Fruit fly (Drosophila melanogaster): ENCODE data around the gene CG8870.

DNA sequence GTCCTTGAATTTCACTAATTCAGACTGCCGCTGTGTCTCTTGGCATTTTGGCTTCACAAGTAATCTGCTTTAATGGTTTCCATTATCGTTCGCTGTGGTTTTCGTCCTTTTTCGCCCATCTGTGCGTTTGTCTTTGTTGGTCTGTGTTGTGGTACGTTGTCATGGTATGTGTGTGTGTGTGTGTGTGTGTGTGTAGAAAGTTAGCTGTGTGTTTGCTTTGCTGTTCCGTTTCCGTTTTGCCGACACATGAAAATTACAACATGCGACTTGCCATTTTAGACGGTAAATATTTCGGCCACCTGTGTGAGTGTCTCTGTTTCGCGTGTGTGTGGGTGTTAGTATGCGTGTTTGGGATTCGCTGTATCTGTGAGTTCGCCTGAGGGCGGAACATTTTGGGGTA lies 22.7 kb upstream of the CG8870 start:
- TF ChIP-seq CG8478 (optimal IDR thresholded peaks at IDR 0.05): no peak
- no peak for TF ChIP-seq CTCF (optimal IDR thresholded peaks at IDR 0.05)

Measured in S2 (cell line).